Worm (Caenorhabditis elegans): ENCODE measurements around the gene K04E7.1.

Gene K04E7.1

DNA sequence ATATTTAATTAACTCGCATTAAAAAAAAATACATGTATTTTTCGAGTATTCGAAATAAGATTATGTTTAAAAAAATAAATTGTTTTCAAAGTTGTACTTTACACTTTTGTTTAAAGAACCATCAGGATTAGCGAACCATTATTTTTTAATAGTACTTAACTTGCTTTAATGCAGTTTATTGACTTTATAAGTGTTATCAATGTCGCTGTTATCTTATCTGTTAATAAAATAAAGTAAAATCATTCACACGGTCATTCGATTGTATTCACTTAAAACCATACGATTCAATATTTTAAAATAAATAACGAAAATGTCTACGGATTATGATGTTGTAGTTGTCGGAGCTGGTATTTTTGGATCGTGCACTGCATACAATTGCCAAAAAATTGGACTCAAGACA, 14.7 kb downstream of the K04E7.1 start, which contains the start of gene C15B12.1:
TSS of gene C15B12.1 (plus strand) at position 271 of the 400 bp plus-strand sequence.
- peak; percentile 70 for TF ChIP-seq php-3 (GFP tag; IDR thresholded peaks at IDR 0.05)
- TF ChIP-seq pqm-1 (tag; optimal IDR thresholded peaks at IDR 0.05) = peak; percentile 16
- peak; percentile 22 for TF ChIP-seq nhr-28 (tag; optimal IDR thresholded peaks at IDR 0.05)
- TF ChIP-seq Y48G9A.11 (GFP tag; IDR thresholded peaks at IDR 0.05) = no peak
- no peak for TF ChIP-seq lsy-2 (tag; optimal IDR thresholded peaks at IDR 0.05)
- peak; percentile 36 for TF ChIP-seq dve-1 (tag; optimal IDR thresholded peaks at IDR 0.05; ENCODE audit: insufficient read depth)

DNA sequence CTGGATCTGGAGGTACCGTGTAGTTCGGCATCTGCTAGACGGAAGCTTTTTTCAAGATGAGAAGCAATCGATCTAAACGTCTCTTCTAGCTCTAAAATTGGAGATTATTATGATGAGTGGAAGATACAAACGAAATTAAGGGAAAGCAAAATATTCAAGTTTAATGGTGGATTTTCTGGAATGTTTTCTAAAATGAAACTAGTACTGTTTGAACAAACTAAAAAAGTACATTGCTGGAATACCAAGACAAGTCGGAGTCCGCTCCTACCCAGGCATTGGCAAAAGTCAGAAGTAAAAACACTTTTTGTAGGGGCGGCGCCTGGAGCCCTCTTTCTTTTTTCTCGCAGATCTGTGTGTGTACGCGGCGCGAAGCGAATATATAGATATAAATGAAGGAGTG, 23.0 kb downstream of the K04E7.1 start, which contains the start of gene gar-1:
TSS of gene gar-1 (minus strand) at position 101 of the 400 bp plus-strand sequence.
- no peak for TF ChIP-seq egl-27 (tag; optimal IDR thresholded peaks at IDR 0.05)
- no peak for TF ChIP-seq ctbp-1 (GFP tag; IDR thresholded peaks at IDR 0.05)
- no peak for TF ChIP-seq unc-130 (GFP tag; optimal IDR thresholded peaks at IDR 0.05)
- no peak for TF ChIP-seq T20F7.1 (GFP tag; optimal IDR thresholded peaks at IDR 0.05)
- no peak for TF ChIP-seq zip-2 (tag; optimal IDR thresholded peaks at IDR 0.05)
- TF ChIP-seq arid-1 (GFP tag; conservative IDR thresholded peaks at IDR 0.05) = no peak
- TF ChIP-seq nhr-41 (GFP tag; IDR thresholded peaks at IDR 0.05) = no peak
- no peak for TF ChIP-seq nhr-10 (tag; optimal IDR thresholded peaks at IDR 0.05)
- no peak for TF ChIP-seq daf-8 (GFP tag; IDR thresholded peaks at IDR 0.05)
- TF ChIP-seq mxl-3 (GFP tag; optimal IDR thresholded peaks at IDR 0.05) = no peak
- TF ChIP-seq hmg-1.1 (GFP tag; IDR thresholded peaks at IDR 0.05) = no peak
- TF ChIP-seq pha-4 (GFP tag; IDR thresholded peaks at IDR 0.05) = no peak
- TF ChIP-seq pha-4 (tag; optimal IDR thresholded peaks at IDR 0.05) = no peak
- TF ChIP-seq aly-2 (tag; optimal IDR thresholded peaks at IDR 0.05) = no peak
- no peak for TF ChIP-seq hif-1 (tag; optimal IDR thresholded peaks at IDR 0.05)
- no peak for TF ChIP-seq lin-39 (tag; optimal IDR thresholded peaks at IDR 0.05)
- no peak for TF ChIP-seq jun-1 (tag; optimal IDR thresholded peaks at IDR 0.05)
- TF ChIP-seq Y48G9A.11 (GFP tag; IDR thresholded peaks at IDR 0.05) = no peak
- TF ChIP-seq nhr-111 (GFP tag; optimal IDR thresholded peaks at IDR 0.05) = no peak

DNA sequence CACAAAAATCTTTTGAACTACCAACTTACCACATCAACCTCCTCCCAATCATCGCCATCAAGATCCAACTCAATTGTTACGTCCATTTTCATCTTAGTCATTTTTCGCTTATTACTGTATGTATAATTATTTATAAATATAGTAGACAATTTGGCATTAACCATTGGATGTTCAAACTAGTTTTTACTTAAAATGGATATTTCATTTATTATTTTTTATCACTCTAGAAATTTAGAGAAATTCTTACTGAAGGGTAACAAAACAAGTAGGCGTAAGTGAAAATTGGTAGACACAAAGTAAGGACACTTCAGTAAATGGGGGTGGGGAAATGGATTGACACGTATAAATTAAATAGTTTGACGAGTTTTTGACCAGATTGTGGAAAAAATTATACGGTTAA, 37.9 kb downstream of the K04E7.1 start, which contains the start of gene actl-1:
TSS of gene actl-1 (minus strand) at position 101 of the 400 bp plus-strand sequence.
- no peak for TF ChIP-seq pha-4 (GFP tag; IDR thresholded peaks at IDR 0.05)
- no peak for TF ChIP-seq pha-4 (tag; optimal IDR thresholded peaks at IDR 0.05)
- no peak for TF ChIP-seq D1046.2 (GFP tag; IDR thresholded peaks at IDR 0.05)
- no peak for TF ChIP-seq nhr-111 (GFP tag; optimal IDR thresholded peaks at IDR 0.05)
- no peak for TF ChIP-seq snpc-4 (tag; optimal IDR thresholded peaks at IDR 0.05)
- no peak for TF ChIP-seq nhr-237 (tag; optimal IDR thresholded peaks at IDR 0.05)
- no peak for TF ChIP-seq spr-1 (tag; optimal IDR thresholded peaks at IDR 0.05)
- TF ChIP-seq daf-8 (GFP tag; IDR thresholded peaks at IDR 0.05) = no peak
- TF ChIP-seq madf-9 (GFP tag; conservative IDR thresholded peaks at IDR 0.05) = no peak

DNA sequence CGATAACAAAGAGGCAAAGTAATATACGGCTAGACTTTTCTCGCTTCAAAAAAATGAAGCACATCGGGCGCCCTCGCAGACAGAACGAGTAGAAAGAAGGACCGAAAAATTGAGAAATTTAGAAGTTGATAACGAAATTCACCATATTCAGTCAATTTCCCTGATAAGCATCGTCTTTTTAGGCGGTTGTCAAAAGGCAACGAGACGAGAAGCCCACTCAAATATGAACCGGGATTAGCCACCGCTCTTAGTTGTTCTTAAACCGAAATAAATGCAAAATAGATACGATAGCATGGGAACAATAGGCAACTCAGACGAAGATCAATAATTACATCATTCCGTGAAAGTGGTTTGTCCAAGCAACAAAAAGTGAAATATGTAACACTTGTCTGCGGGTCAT, 41.3 kb downstream of the K04E7.1 start:
- no peak for TF ChIP-seq nhr-41 (GFP tag; IDR thresholded peaks at IDR 0.05)
- TF ChIP-seq dve-1 (tag; optimal IDR thresholded peaks at IDR 0.05; ENCODE audit: insufficient read depth) = peak; percentile 57
- TF ChIP-seq ceh-20 (GFP tag; IDR thresholded peaks at IDR 0.05) = no peak
- peak; percentile 15 for TF ChIP-seq ztf-7 (tag; optimal IDR thresholded peaks at IDR 0.05)
- no peak for TF ChIP-seq nhr-77 (tag; optimal IDR thresholded peaks at IDR 0.05)
- TF ChIP-seq daf-16 (GFP tag; optimal IDR thresholded peaks at IDR 0.05) = no peak
- peak; percentile 48 for TF ChIP-seq daf-16 (tag; optimal IDR thresholded peaks at IDR 0.05)
- TF ChIP-seq pqm-1 (tag; optimal IDR thresholded peaks at IDR 0.05) = peak; percentile 59
- TF ChIP-seq lin-13 (GFP tag; optimal IDR thresholded peaks at IDR 0.05) = no peak

DNA sequence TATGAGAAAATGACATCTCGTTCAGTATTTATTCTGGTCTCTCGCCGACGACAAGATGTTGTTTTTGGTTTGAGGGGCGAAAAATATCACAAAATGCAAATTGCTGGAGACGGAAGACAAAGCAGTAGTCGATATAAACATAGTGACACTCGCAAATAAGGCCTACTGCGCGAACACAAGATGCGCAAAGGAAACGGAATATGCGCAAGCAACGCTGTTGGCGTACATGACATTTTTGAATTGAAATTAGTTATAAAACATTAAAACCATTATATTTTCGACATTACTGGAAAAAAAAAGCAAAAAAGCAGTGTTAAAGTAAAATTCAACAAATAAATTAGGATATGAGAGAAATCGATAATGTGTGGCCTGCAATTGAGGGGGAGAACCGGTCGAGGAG, 43.2 kb downstream of the K04E7.1 start, which contains the start of gene cdf-1:
TSS of gene cdf-1 (minus strand) at position 136 of the 400 bp plus-strand sequence.
- TF ChIP-seq ama-1 (optimal IDR thresholded peaks at IDR 0.05) (no peak), php-3 (GFP tag; IDR thresholded peaks at IDR 0.05) (no peak), hmg-1.1 (GFP tag; IDR thresholded peaks at IDR 0.05) (0 out of 2 replicates have a peak, but pooled peaks have one; percentile 28), zip-11 (GFP tag; IDR thresholded peaks at IDR 0.05) (no peak), F37D6.2 (tag; optimal IDR thresholded peaks at IDR 0.05) (no peak), mep-1 (tag; optimal IDR thresholded peaks at IDR 0.05) (peak; percentile 5), nhr-28 (tag; optimal IDR thresholded peaks at IDR 0.05) (no peak), daf-19 (GFP tag; conservative IDR thresholded peaks at IDR 0.05) (no peak), hlh-11 (tag; optimal IDR thresholded peaks at IDR 0.05) (no peak), dpl-1 (GFP tag; optimal IDR thresholded peaks at IDR 0.05) (peak; percentile 13), mes-2 (tag; optimal IDR thresholded peaks at IDR 0.05; ENCODE audit: poor library complexity, severe bottlenecking) (peak; percentile 48), gei-8 (GFP tag; optimal IDR thresholded peaks at IDR 0.05) (no peak), unc-39 (tag; optimal IDR thresholded peaks at IDR 0.05) (no peak), jun-1 (tag; optimal IDR thresholded peaks at IDR 0.05) (no peak), ceh-28 (tag; optimal IDR thresholded peaks at IDR 0.05) (peak; percentile 9), daf-8 (GFP tag; IDR thresholded peaks at IDR 0.05) (no peak)
